Fruit fly (Drosophila melanogaster): Measurements from ENCODE around the gene esg.

dm6 chr2L:15284700-15285099 lies 49.0 kb upstream of the esg start, which contains the start of gene CG15263:
- no peak for TF ChIP-seq Myc (optimal IDR thresholded peaks at IDR 0.05)
- no peak for TF ChIP-seq Sin3A (optimal IDR thresholded peaks at IDR 0.05)
- TF ChIP-seq h (optimal IDR thresholded peaks at IDR 0.05): no peak
- no peak for TF ChIP-seq psq (optimal IDR thresholded peaks at IDR 0.05)
- TF ChIP-seq ttk (optimal IDR thresholded peaks at IDR 0.05): no peak
